Worm (Caenorhabditis elegans): ENCODE data around the gene C55A6.3.

ce11 chrV:11486680-11487079 is 26.7 kb downstream of the C55A6.3 start, which contains the start of gene T11F9.10:
- TF ChIP-seq let-607 (tag; optimal IDR thresholded peaks at IDR 0.05) = no peak
- no peak for TF ChIP-seq ceh-79 (tag; optimal IDR thresholded peaks at IDR 0.05)
- no peak for TF ChIP-seq ceh-100 (GFP tag; IDR thresholded peaks at IDR 0.05)
- no peak for TF ChIP-seq fkh-3 (tag; optimal IDR thresholded peaks at IDR 0.05)
- TF ChIP-seq pbrm-1 (GFP tag; IDR thresholded peaks at IDR 0.05) = no peak
- TF ChIP-seq efl-1 (GFP tag; optimal IDR thresholded peaks at IDR 0.05) = no peak
- TF ChIP-seq lsl-1 (GFP tag; optimal IDR thresholded peaks at IDR 0.05) = no peak
- no peak for TF ChIP-seq nhr-80 (tag; optimal IDR thresholded peaks at IDR 0.05)
- no peak for TF ChIP-seq T26A5.8 (tag; optimal IDR thresholded peaks at IDR 0.05)
- no peak for TF ChIP-seq ztf-28 (GFP tag; IDR thresholded peaks at IDR 0.05)
- TF ChIP-seq cebp-1 (GFP tag; IDR thresholded peaks at IDR 0.05) = no peak
- TF ChIP-seq cebp-1 (tag; optimal IDR thresholded peaks at IDR 0.05) = no peak
